Worm (Caenorhabditis elegans) whole organism, midembryonic: ENCODE data around the gene H09F14.1.

ENCODE experiments used
- T22C8.4 ChIP-seq: fragments of 200-800 bp; sonication (Bioruptor generic); IDR thresholded peaks from 2 replicates; pipeline ENCODE4 v1.3.6; 2022; ENCODE audit warnings: missing genetic modification characterization, missing compliant biosample characterization
- cog-1 ChIP-seq: sonication (generic microtip); optimal IDR thresholded peaks from 2 replicates; lab custom pipeline; 2016; ENCODE audit warnings: missing genetic modification characterization, missing compliant biosample characterization
- flt-1 ChIP-seq: fragments of 200-800 bp; sonication (Bioruptor generic); IDR thresholded peaks from 2 replicates; pipeline ENCODE4 v1.3.6; 2022; ENCODE audit warnings: missing genetic modification characterization, missing compliant biosample characterization
- klf-2 ChIP-seq: fragments of 200-800 bp; sonication (Bioruptor generic); conservative IDR thresholded peaks from 2 replicates; pipeline ENCODE4 v1.3.6; 2022; ENCODE audit warnings: missing genetic modification reagents, missing genetic modification characterization, missing compliant biosample characterization
- med-1 ChIP-seq: sonication (generic microtip); optimal IDR thresholded peaks from 2 replicates; lab custom pipeline; 2017; ENCODE audit warnings: missing genetic modification characterization, mild to moderate bottlenecking, missing compliant biosample characterization, antibody characterized with exemption, missing genetic modification reagents; ENCODE audit not compliant: insufficient read depth
- ref-1 ChIP-seq: fragments of 200-800 bp; sonication (Bioruptor generic); conservative IDR thresholded peaks from 2 replicates; pipeline ENCODE4 v1.3.6; 2022; ENCODE audit warnings: missing genetic modification reagents, missing genetic modification characterization, missing compliant biosample characterization
- tab-1 ChIP-seq: fragments of 200-800 bp; sonication (Bioruptor generic); IDR thresholded peaks from 2 replicates; pipeline ENCODE4 v1.3.6; 2022; ENCODE audit warnings: missing genetic modification characterization, missing compliant biosample characterization
- ztf-23 ChIP-seq: fragments of 200-800 bp; sonication (Bioruptor generic); IDR thresholded peaks from 2 replicates; pipeline ENCODE4 v1.3.6; 2022; ENCODE audit warnings: missing genetic modification reagents, missing genetic modification characterization, missing compliant biosample characterization
- ztf-29 ChIP-seq: fragments of 200-800 bp; sonication (Bioruptor generic); IDR thresholded peaks from 2 replicates; pipeline ENCODE4 v1.3.6; 2022; ENCODE audit warnings: missing genetic modification reagents, missing genetic modification characterization, missing compliant biosample characterization

H09F14.1 gene

DNA sequence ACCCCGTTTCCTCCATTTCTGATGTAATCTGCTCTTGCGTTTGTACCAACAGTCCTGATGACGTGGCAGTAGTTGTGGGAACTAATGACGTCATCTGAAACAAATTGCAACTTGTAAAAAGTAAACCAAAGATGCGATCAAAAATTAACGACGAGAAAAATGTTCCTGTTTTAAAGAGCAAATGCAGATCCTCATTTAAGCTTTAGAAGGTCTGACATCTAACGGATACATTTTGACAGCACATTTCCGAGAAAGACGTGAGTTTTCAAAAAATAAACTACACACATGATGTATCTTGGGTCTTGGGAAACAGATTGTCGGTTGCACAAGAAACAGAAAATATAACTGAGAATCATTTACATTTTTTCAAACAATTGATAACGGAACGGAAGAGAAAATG, at the start of gene H09F14.1:
Gene H09F14.1, minus strand, starts transcription at position 101 of the 400 bp plus-strand sequence.
- no peak for TF ChIP-seq ztf-29 (GFP tag; lab: Robert Waterston, UW)

DNA sequence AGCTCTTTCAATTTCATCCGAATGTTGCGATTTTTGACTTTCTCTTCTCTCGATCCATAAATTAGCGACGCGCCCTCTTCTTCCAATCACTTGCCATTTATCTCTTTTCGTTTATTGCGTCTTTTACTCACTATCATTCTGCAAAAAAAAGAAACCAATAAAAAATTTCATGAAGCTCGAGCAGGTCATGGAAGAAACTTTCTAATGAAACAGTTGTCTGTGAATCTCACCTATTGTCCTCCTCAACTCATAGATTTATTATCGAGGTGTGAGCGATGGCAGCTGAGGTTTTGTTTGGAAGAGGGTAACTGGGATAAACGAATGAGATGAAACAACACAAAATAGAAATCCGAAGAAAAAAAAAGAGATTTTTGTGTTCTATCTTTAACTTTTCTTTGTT, 48.9 kb upstream of the H09F14.1 start:
- no peak for TF ChIP-seq ztf-29 (GFP tag; lab: Robert Waterston, UW)
- no peak for TF ChIP-seq med-1
- TF ChIP-seq klf-2 (GFP tag; lab: Robert Waterston, UW) = no peak
- TF ChIP-seq tab-1 (GFP tag; lab: Robert Waterston, UW) = no peak
- TF ChIP-seq T22C8.4 = no peak
- no peak for TF ChIP-seq cog-1 (tag; lab: Kevin White, UChicago)
- no peak for TF ChIP-seq ztf-23 (GFP tag; lab: Robert Waterston, UW)
- TF ChIP-seq ref-1 (GFP tag; lab: Robert Waterston, UW) = no peak
- TF ChIP-seq flt-1 (GFP tag; lab: Robert Waterston, UW) = no peak

ce11 chrV:10662000-10662399, 46.6 kb upstream of the H09F14.1 start:
- TF ChIP-seq flt-1 (GFP tag; lab: Robert Waterston, UW) (no peak), klf-2 (GFP tag; lab: Robert Waterston, UW) (no peak), tab-1 (GFP tag; lab: Robert Waterston, UW) (no peak), cog-1 (tag; lab: Kevin White, UChicago) (no peak), T22C8.4 (no peak), ztf-29 (GFP tag; lab: Robert Waterston, UW) (no peak), ref-1 (GFP tag; lab: Robert Waterston, UW) (no peak), ztf-23 (GFP tag; lab: Robert Waterston, UW) (no peak), med-1 (no peak)

- no peak for TF ChIP-seq T22C8.4
Measured at ce11 chrV:10661417-10661945, 46.1 kb upstream of the H09F14.1 start, which contains the start of gene sqv-4. Gene sqv-4, minus strand, starts transcription at chrV:10661467.

- no peak for TF ChIP-seq ztf-29 (GFP tag; lab: Robert Waterston, UW)
- TF ChIP-seq tab-1 (GFP tag; lab: Robert Waterston, UW) = no peak
- no peak for TF ChIP-seq ref-1 (GFP tag; lab: Robert Waterston, UW)
- no peak for TF ChIP-seq cog-1 (tag; lab: Kevin White, UChicago)
- no peak for TF ChIP-seq klf-2 (GFP tag; lab: Robert Waterston, UW)
- no peak for TF ChIP-seq flt-1 (GFP tag; lab: Robert Waterston, UW)
- no peak for TF ChIP-seq ztf-23 (GFP tag; lab: Robert Waterston, UW)
- no peak for TF ChIP-seq med-1
- no peak for TF ChIP-seq T22C8.4
Measured at ce11 chrV:10659343-10659742, 43.9 kb upstream of the H09F14.1 start.

ce11 chrV:10657959-10658358, 42.6 kb upstream of the H09F14.1 start, which contains the start of gene tut-2:
Gene tut-2, plus strand, starts transcription at chrV:10658235.
- no peak for TF ChIP-seq klf-2 (GFP tag; lab: Robert Waterston, UW)
- TF ChIP-seq ztf-29 (GFP tag; lab: Robert Waterston, UW) = 0 out of 2 replicates have a peak, but pooled peaks have one; percentile 6

DNA sequence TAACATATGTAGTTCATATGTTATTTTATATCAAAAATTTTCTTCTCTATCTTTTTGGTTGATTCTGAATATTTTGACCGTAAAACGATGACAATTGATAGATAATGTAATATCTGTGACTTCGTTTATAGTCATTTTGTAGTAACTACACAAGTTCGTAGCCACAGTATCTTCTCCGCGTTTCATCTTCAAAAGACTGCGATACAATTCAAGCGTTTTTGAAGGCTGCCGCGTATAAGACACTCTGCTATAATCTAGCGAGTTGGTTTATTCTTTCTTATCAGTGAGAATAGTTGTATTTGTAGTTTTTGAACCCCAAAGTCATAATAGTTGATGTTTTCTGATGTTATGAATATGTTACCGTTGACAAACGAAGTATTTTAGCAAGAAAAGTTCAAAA, 41.6 kb upstream of the H09F14.1 start, which contains the start of gene ugt-34:
Gene ugt-34, minus strand, starts transcription at position 21 of the 400 bp plus-strand sequence.
- TF ChIP-seq flt-1 (GFP tag; lab: Robert Waterston, UW) (no peak), med-1 (no peak), ref-1 (GFP tag; lab: Robert Waterston, UW) (no peak), ztf-23 (GFP tag; lab: Robert Waterston, UW) (no peak), cog-1 (tag; lab: Kevin White, UChicago) (no peak), tab-1 (GFP tag; lab: Robert Waterston, UW) (no peak), klf-2 (GFP tag; lab: Robert Waterston, UW) (no peak), T22C8.4 (no peak), ztf-29 (GFP tag; lab: Robert Waterston, UW) (no peak)

DNA sequence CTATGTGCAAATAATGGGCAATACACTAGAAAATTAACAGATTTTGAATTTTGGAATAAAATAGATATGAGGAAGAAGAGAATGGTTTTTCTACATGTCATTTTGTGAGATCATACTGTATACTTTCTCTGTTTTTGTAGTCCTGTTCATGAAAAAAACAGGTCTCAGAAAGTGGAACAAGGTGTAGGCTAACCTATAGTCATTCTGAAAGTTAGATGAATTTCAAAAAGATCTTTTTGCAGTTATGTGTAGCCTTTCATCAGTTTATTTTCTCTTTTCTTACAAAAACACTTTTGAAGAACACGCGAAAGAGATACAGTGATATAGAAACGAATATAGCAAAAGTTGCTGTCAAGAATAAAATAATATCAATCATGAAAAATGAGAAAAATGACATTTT, 38.8 kb upstream of the H09F14.1 start, which contains the start of gene ugt-35:
Gene ugt-35, minus strand, starts transcription at position 101 of the 400 bp plus-strand sequence.
- no peak for TF ChIP-seq med-1
- no peak for TF ChIP-seq tab-1 (GFP tag; lab: Robert Waterston, UW)
- TF ChIP-seq ztf-29 (GFP tag; lab: Robert Waterston, UW) = no peak
- no peak for TF ChIP-seq T22C8.4
- no peak for TF ChIP-seq cog-1 (tag; lab: Kevin White, UChicago)
- TF ChIP-seq ref-1 (GFP tag; lab: Robert Waterston, UW) = no peak
- TF ChIP-seq ztf-23 (GFP tag; lab: Robert Waterston, UW) = no peak
- TF ChIP-seq klf-2 (GFP tag; lab: Robert Waterston, UW) = no peak
- TF ChIP-seq flt-1 (GFP tag; lab: Robert Waterston, UW) = no peak

DNA sequence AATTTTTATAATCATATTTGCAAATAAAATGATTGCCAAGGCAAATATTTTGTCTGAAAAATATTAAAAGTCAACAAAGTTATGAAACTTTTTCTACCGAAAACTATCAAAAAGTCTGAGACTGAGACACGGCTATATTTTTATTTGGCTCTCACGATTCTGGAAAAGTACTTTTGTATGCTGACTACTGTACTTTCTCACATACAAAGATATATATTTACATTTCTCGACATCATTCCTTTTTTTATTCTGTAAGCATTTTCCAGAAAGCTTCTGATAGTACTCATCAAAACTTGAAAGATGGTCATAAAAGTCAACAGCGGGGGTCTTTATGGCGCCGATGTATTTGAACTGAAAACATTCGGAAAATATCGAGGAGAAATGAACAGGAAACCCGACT, 32.8 kb upstream of the H09F14.1 start, which contains the start of gene aqp-6:
Gene aqp-6, plus strand, starts transcription at position 301 of the 400 bp plus-strand sequence.
- no peak for TF ChIP-seq klf-2 (GFP tag; lab: Robert Waterston, UW)
- no peak for TF ChIP-seq tab-1 (GFP tag; lab: Robert Waterston, UW)
- TF ChIP-seq T22C8.4 = no peak
- TF ChIP-seq cog-1 (tag; lab: Kevin White, UChicago) = no peak
- TF ChIP-seq ztf-29 (GFP tag; lab: Robert Waterston, UW) = no peak
- no peak for TF ChIP-seq med-1
- no peak for TF ChIP-seq ref-1 (GFP tag; lab: Robert Waterston, UW)
- no peak for TF ChIP-seq flt-1 (GFP tag; lab: Robert Waterston, UW)
- TF ChIP-seq ztf-23 (GFP tag; lab: Robert Waterston, UW) = no peak

DNA sequence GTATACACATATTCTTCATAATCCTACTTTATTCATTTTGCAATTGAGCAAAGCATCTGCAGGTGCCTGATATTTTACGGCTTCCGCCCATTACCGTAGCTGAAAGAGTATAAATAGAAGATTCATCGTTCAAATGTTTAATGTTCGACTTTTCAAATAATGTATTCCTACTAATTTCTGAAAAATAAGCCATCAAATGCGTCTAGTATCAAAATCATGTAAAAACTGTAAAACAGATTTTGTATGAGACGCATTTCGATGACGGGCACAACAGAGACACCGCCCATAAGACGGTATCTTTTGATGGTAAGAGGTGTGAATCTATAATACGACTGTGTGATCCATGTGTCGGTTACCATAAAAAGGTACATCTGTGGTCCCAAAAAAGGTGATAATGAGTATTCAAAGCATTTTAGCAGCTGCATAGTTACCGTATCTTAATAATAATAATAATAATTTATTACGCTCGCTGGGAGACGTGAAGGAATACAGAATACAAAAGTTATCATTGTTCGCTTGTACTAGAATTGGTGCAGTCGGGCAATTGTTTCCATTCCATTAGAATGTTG, 31.7 kb upstream of the H09F14.1 start, which contains the start of the genes C32C4.3 and C32C4.16:
Gene C32C4.3, minus strand, starts transcription at position 101 of the 569 bp plus-strand sequence.
Gene C32C4.16, plus strand, starts transcription at position 519 of the 569 bp plus-strand sequence.
- TF ChIP-seq med-1 = no peak
- TF ChIP-seq ztf-23 (GFP tag; lab: Robert Waterston, UW) = no peak
- no peak for TF ChIP-seq cog-1 (tag; lab: Kevin White, UChicago)
- TF ChIP-seq T22C8.4 = no peak
- no peak for TF ChIP-seq ref-1 (GFP tag; lab: Robert Waterston, UW)
- TF ChIP-seq tab-1 (GFP tag; lab: Robert Waterston, UW) = no peak
- no peak for TF ChIP-seq flt-1 (GFP tag; lab: Robert Waterston, UW)
- TF ChIP-seq klf-2 (GFP tag; lab: Robert Waterston, UW) = no peak
- no peak for TF ChIP-seq ztf-29 (GFP tag; lab: Robert Waterston, UW)
